Worm (Caenorhabditis elegans): Measurements from ENCODE around the gene acr-20.

acr-20 gene

DNA sequence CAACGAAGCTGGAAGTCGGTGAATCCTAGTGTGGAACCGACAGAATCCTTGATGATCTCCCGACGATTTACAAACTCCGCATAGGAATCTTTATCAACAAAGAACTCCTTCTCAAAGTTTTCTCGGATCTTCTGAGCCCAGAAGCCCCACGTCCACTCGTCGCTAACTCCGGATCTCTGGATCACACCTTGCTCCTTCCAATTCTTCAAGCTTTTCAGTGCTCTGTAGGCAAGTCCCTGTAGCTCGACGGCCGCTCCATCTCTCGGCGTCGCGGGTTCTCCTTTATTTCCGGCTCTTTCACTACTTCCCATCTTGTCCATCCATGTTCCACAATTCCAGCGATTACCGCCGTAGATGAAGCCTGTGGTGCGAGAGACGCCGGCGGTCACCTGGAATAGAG, 26.3 kb downstream of the acr-20 start:
- TF ChIP-seq lsy-2 (tag; optimal IDR thresholded peaks at IDR 0.05) (no peak), skn-1 (tag; optimal IDR thresholded peaks at IDR 0.05) (no peak)

DNA sequence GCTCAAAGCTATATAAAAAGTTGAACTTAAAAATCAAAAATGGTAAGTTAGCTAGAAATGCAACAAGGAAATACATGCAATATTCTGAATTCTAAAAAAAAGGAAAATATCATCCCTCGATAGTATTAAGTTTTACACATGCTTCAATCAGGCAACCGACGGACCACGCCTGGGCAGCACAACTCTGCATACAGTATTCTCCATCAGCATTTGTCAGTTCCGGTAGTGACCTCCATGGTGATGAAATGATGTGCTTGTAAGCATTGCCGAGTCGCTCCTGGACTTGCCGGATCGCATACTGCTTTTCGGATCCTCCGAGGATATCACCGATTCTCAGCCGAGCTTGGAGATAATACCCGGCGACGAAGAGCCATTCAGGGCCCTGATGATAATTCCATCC, 26.9 kb downstream of the acr-20 start:
- no peak for TF ChIP-seq nhr-76 (tag; optimal IDR thresholded peaks at IDR 0.05)
- no peak for TF ChIP-seq jun-1 (tag; optimal IDR thresholded peaks at IDR 0.05)
- no peak for TF ChIP-seq C04F5.9 (tag; optimal IDR thresholded peaks at IDR 0.05)
- no peak for TF ChIP-seq unc-130 (tag; optimal IDR thresholded peaks at IDR 0.05)
- TF ChIP-seq sup-37 (GFP tag; optimal IDR thresholded peaks at IDR 0.05) = no peak
- no peak for TF ChIP-seq tbx-2 (tag; optimal IDR thresholded peaks at IDR 0.05)
- no peak for TF ChIP-seq vab-15 (tag; optimal IDR thresholded peaks at IDR 0.05)
- no peak for TF ChIP-seq pqm-1 (tag; optimal IDR thresholded peaks at IDR 0.05)
- no peak for TF ChIP-seq zip-4 (GFP tag; optimal IDR thresholded peaks at IDR 0.05)
- no peak for TF ChIP-seq mef-2 (tag; optimal IDR thresholded peaks at IDR 0.05)
- TF ChIP-seq Y116A8C.19 (tag; optimal IDR thresholded peaks at IDR 0.05; ENCODE audit: borderline replicate concordance) = no peak
- TF ChIP-seq ceh-8 (GFP tag; optimal IDR thresholded peaks at IDR 0.05) = no peak
- no peak for TF ChIP-seq nhr-12 (tag; optimal IDR thresholded peaks at IDR 0.05)
- no peak for TF ChIP-seq unc-30 (tag; optimal IDR thresholded peaks at IDR 0.05)
- no peak for TF ChIP-seq F16B12.6 (tag; optimal IDR thresholded peaks at IDR 0.05)
- no peak for TF ChIP-seq lin-35 (GFP tag; optimal IDR thresholded peaks at IDR 0.05)
- TF ChIP-seq ztf-4 (tag; optimal IDR thresholded peaks at IDR 0.05) = no peak
- TF ChIP-seq xbp-1 (tag; optimal IDR thresholded peaks at IDR 0.05) = no peak
- TF ChIP-seq nhr-71 (tag; optimal IDR thresholded peaks at IDR 0.05) = peak; percentile 5
- TF ChIP-seq nhr-85 (tag) = peak; percentile 60
- no peak for TF ChIP-seq unc-62 (GFP tag; optimal IDR thresholded peaks at IDR 0.05)
- TF ChIP-seq mep-1 (tag; optimal IDR thresholded peaks at IDR 0.05) = no peak
- TF ChIP-seq snu-23 (GFP tag; optimal IDR thresholded peaks at IDR 0.05) = peak; percentile 3
- no peak for TF ChIP-seq lin-39 (tag; optimal IDR thresholded peaks at IDR 0.05)
- no peak for TF ChIP-seq elt-2 (tag; optimal IDR thresholded peaks at IDR 0.05)
- TF ChIP-seq fkh-4 (tag; optimal IDR thresholded peaks at IDR 0.05; ENCODE audit: borderline replicate concordance) = no peak
- no peak for TF ChIP-seq pag-3 (tag; optimal IDR thresholded peaks at IDR 0.05; ENCODE audit: borderline replicate concordance, insufficient read depth)
- no peak for TF ChIP-seq lin-13 (GFP tag; optimal IDR thresholded peaks at IDR 0.05)
- TF ChIP-seq nhr-237 (tag; optimal IDR thresholded peaks at IDR 0.05) = no peak
- TF ChIP-seq unc-98 (GFP tag; IDR thresholded peaks at IDR 0.05) = no peak
- peak in 1 of 2 experiments; percentile 23 for TF ChIP-seq lsy-2 (tag; optimal IDR thresholded peaks at IDR 0.05)
- no peak for TF ChIP-seq lin-14 (GFP tag; optimal IDR thresholded peaks at IDR 0.05)

DNA sequence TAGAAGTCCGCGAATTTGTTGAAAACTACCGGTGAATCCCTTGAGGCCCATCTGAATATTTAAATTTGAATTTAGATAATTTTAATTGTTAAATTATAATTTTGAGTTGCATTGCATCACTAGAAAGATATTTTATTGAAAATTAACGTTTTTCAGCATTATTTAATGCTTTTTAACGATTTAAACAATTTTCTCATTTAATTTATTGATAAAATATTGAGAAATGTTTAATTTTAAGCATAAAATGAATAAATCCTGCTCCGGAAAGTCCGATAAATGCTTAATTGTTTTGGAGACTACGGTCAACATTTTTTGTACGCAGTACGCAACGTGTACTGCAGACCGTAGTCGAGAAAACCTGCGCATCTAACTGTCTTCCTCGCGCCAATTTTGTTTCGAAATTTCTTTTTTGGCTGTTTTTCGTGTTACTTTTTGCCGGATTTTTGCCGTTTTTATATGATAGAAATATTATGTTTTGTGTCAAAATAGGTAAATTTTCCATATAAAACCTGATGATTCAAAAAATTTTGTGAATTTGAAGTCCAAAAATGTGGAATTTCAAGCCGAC, 28.3 kb downstream of the acr-20 start, which contains the start of the genes Y54G11A.17, lin-7 and elof-1:
Gene Y54G11A.17 (minus strand): TSS at position 51 of the 568 bp plus-strand sequence.
Gene lin-7 (minus strand): TSS at position 51 of the 568 bp plus-strand sequence.
Gene elof-1 (plus strand): TSS at position 383 of the 568 bp plus-strand sequence.
- peak; percentile 77 for TF ChIP-seq hpl-2 (GFP tag; optimal IDR thresholded peaks at IDR 0.05)
- TF ChIP-seq alr-1 (tag; optimal IDR thresholded peaks at IDR 0.05; ENCODE audit: borderline replicate concordance) = no peak
- no peak for TF ChIP-seq sptf-1 (tag; optimal IDR thresholded peaks at IDR 0.05)
- no peak for TF ChIP-seq egl-27 (tag; optimal IDR thresholded peaks at IDR 0.05)
- peak; percentile 63 for TF ChIP-seq pax-3 (tag; optimal IDR thresholded peaks at IDR 0.05)
- TF ChIP-seq fkh-4 (tag; optimal IDR thresholded peaks at IDR 0.05; ENCODE audit: borderline replicate concordance) = no peak
- TF ChIP-seq mef-2 (tag; optimal IDR thresholded peaks at IDR 0.05) = peak; percentile 42
- TF ChIP-seq swsn-7 (tag; optimal IDR thresholded peaks at IDR 0.05) = peak; percentile 79
- no peak for TF ChIP-seq hlh-4 (tag; optimal IDR thresholded peaks at IDR 0.05)
- TF ChIP-seq lsy-2 (tag; optimal IDR thresholded peaks at IDR 0.05) = peak; percentile 99 to 100
- TF ChIP-seq blmp-1 (tag; optimal IDR thresholded peaks at IDR 0.05) = peak; percentile 73
- peak; percentile 90 to 92 (median 90) for TF ChIP-seq dpl-1 (GFP tag; optimal IDR thresholded peaks at IDR 0.05)
- TF ChIP-seq jun-1 (tag; optimal IDR thresholded peaks at IDR 0.05) = peak; percentile 78
- peak; percentile 93 for TF ChIP-seq snu-23 (GFP tag; optimal IDR thresholded peaks at IDR 0.05)
- TF ChIP-seq grh-1 (GFP tag; IDR thresholded peaks at IDR 0.05) = peak; percentile 54
- TF ChIP-seq tbx-2 (tag; optimal IDR thresholded peaks at IDR 0.05) = peak; percentile 83
- no peak for TF ChIP-seq efl-3 (GFP tag; optimal IDR thresholded peaks at IDR 0.05)
- no peak for TF ChIP-seq nhr-28 (tag; optimal IDR thresholded peaks at IDR 0.05)
- TF ChIP-seq nhr-47 (tag; optimal IDR thresholded peaks at IDR 0.05) = peak; percentile 89
- TF ChIP-seq nhr-19 (GFP tag; conservative IDR thresholded peaks at IDR 0.05) = peak; percentile 81
- no peak for TF ChIP-seq unc-30 (tag; optimal IDR thresholded peaks at IDR 0.05)
- peak; percentile 63 for TF ChIP-seq ama-1 (optimal IDR thresholded peaks at IDR 0.05)
- TF ChIP-seq sup-37 (GFP tag; optimal IDR thresholded peaks at IDR 0.05) = no peak
- TF ChIP-seq lin-35 (GFP tag; optimal IDR thresholded peaks at IDR 0.05) = peak; percentile 92 to 95
- peak; percentile 32 for TF ChIP-seq aly-2 (tag; optimal IDR thresholded peaks at IDR 0.05)
- TF ChIP-seq nhr-85 (tag) = peak; percentile 86
- peak; percentile 89 for TF ChIP-seq lin-14 (GFP tag; optimal IDR thresholded peaks at IDR 0.05)
